Fruit fly (Drosophila melanogaster) whole organism, embryonic: Measurements from ENCODE around the gene sti.

ENCODE experiments used
- Aef1 ChIP-seq: fragments of 200-800 bp; sonication (Bioruptor generic); IDR thresholded peaks from 3 replicates; pipeline ENCODE4 v1.3.6; 2022; ENCODE audit warnings: missing biosample characterization, missing genetic modification characterization
- Awh ChIP-seq: fragments of 200-800 bp; sonication (Bioruptor generic); IDR thresholded peaks from 2 replicates; pipeline ENCODE4, ENCODE4 v1.3.6; 2022; ENCODE audit warnings: missing biosample characterization, missing genetic modification characterization
- BEAF-32 ChIP-seq: fragments of 200-800 bp; sonication (Bioruptor generic); optimal IDR thresholded peaks from 3 replicates; lab custom pipeline; 2017; ENCODE audit warnings: missing biosample characterization, missing genetic modification characterization, mild to moderate bottlenecking, moderate library complexity, missing genetic modification reagents
- Blimp-1 ChIP-seq: fragments of 200-800 bp; sonication (Bioruptor generic); optimal IDR thresholded peaks from 3 replicates; lab custom pipeline; 2018; ENCODE audit warnings: missing biosample characterization, missing genetic modification characterization, mild to moderate bottlenecking, moderate library complexity, missing genetic modification reagents
- CG10366 ChIP-seq: fragments of 200-800 bp; sonication (Bioruptor generic); IDR thresholded peaks from 2 replicates; pipeline ENCODE4 v1.3.6; 2022; ENCODE audit warnings: missing biosample characterization, missing genetic modification characterization
- CG10959 ChIP-seq: fragments of 200-800 bp; sonication (Bioruptor generic); IDR thresholded peaks from 2 replicates; pipeline ENCODE4 v1.3.6; 2022; ENCODE audit warnings: missing biosample characterization, missing genetic modification characterization
- CG13287 ChIP-seq: fragments of 200-800 bp; sonication (Bioruptor generic); IDR thresholded peaks from 2 replicates; pipeline ENCODE4 v1.3.6; 2022; ENCODE audit warnings: missing biosample characterization, missing genetic modification characterization; ENCODE audit not compliant: partially characterized antibody
- CG14441 ChIP-seq: fragments of 200-800 bp; sonication (Bioruptor generic); IDR thresholded peaks from 2 replicates; pipeline ENCODE4 v1.3.6; 2022; ENCODE audit warnings: missing biosample characterization, missing genetic modification characterization
- CG18262 ChIP-seq: fragments of 200-800 bp; optimal IDR thresholded peaks from 3 replicates; lab custom pipeline; 2019; ENCODE audit warnings: missing biosample characterization, mild to moderate bottlenecking, missing genetic modification characterization, moderate library complexity
- CG2678 ChIP-seq: fragments of 200-800 bp; sonication (Bioruptor generic); optimal IDR thresholded peaks from 3 replicates; lab custom pipeline; 2019; ENCODE audit warnings: missing biosample characterization, mild to moderate bottlenecking, missing genetic modification characterization, moderate library complexity
- CG34224 ChIP-seq: fragments of 200-800 bp; sonication (Bioruptor generic); IDR thresholded peaks from 3 replicates; pipeline ENCODE4 v1.3.6; 2022; ENCODE audit warnings: missing biosample characterization, missing genetic modification characterization; ENCODE audit not compliant: partially characterized antibody
- CG3838 ChIP-seq: fragments of 200-800 bp; sonication (Bioruptor generic); optimal IDR thresholded peaks from 3 replicates; lab custom pipeline; 2016; ENCODE audit warnings: missing biosample characterization, missing genetic modification characterization
- CG6175 ChIP-seq: fragments of 200-800 bp; sonication (Bioruptor generic); IDR thresholded peaks from 3 replicates; pipeline ENCODE4 v1.3.6; 2022; ENCODE audit warnings: missing biosample characterization, missing genetic modification characterization
- CG6689 ChIP-seq: fragments of 200-800 bp; sonication (Bioruptor generic); IDR thresholded peaks from 2 replicates; pipeline ENCODE4 v1.3.6; 2022; ENCODE audit warnings: missing biosample characterization, missing genetic modification characterization
- CG6765 ChIP-seq: fragments of 200-800 bp; sonication (Bioruptor generic); optimal IDR thresholded peaks from 3 replicates; lab custom pipeline; 2017; ENCODE audit warnings: missing biosample characterization, mild to moderate bottlenecking, missing genetic modification characterization
- CG8478 ChIP-seq: fragments of >200 bp; optimal IDR thresholded peaks from 2 replicates; lab custom pipeline; 2018
- CG9609 ChIP-seq: fragments of 200-800 bp; sonication (Bioruptor generic); optimal IDR thresholded peaks from 3 replicates; lab custom pipeline; 2016; ENCODE audit warnings: missing biosample characterization, missing genetic modification characterization
- Chrac-16 ChIP-seq: fragments of 200-800 bp; sonication (Bioruptor generic); optimal IDR thresholded peaks from 3 replicates; lab custom pipeline; 2016; ENCODE audit warnings: missing biosample characterization, missing genetic modification characterization
- CkIIα-i1 ChIP-seq: fragments of 200-800 bp; sonication (Bioruptor generic); IDR thresholded peaks from 2 replicates; pipeline ENCODE4 v1.3.6; 2022; ENCODE audit warnings: missing biosample characterization, missing genetic modification characterization
- Dll ChIP-seq: fragments of 200-800 bp; sonication (Bioruptor generic); IDR thresholded peaks from 4 replicates; pipeline ENCODE4 v1.3.6; 2022; ENCODE audit warnings: missing biosample characterization, missing genetic modification characterization; ENCODE audit not compliant: partially characterized antibody
- Fer1 ChIP-seq: fragments of 200-800 bp; sonication (Bioruptor generic); optimal IDR thresholded peaks from 2 replicates; lab custom pipeline; 2017; ENCODE audit warnings: missing biosample characterization, mild to moderate bottlenecking, missing genetic modification characterization
- NK7.1 ChIP-seq: fragments of 200-800 bp; sonication (Bioruptor generic); optimal IDR thresholded peaks from 3 replicates; lab custom pipeline; 2016; ENCODE audit warnings: missing biosample characterization, missing genetic modification characterization
- Pdp1 ChIP-seq, 2 experiments: fragments of 200-800 bp; sonication (Bioruptor generic); optimal IDR thresholded peaks; 3 replicates each; lab custom pipeline; 2016; ENCODE audit warnings: missing biosample characterization in 2 of 2, missing genetic modification characterization in 2 of 2, mild to moderate bottlenecking in 1 of 2, moderate library complexity in 1 of 2
- Ssrp ChIP-seq: fragments of 200-800 bp; sonication (Bioruptor generic); optimal IDR thresholded peaks from 2 replicates; lab custom pipeline; 2018; ENCODE audit warnings: missing biosample characterization, mild to moderate bottlenecking, missing genetic modification characterization, moderate library complexity
- Xbp1 ChIP-seq: fragments of 200-800 bp; sonication (Bioruptor generic); optimal IDR thresholded peaks from 3 replicates; lab custom pipeline; 2016; ENCODE audit warnings: missing biosample characterization, mild to moderate bottlenecking, missing genetic modification characterization
- Xrp1 ChIP-seq: fragments of 200-800 bp; sonication (Bioruptor generic); IDR thresholded peaks from 2 replicates; pipeline ENCODE4 v1.3.6; 2022; ENCODE audit warnings: missing biosample characterization, missing genetic modification characterization
- ato ChIP-seq: fragments of 200-800 bp; sonication (Bioruptor generic); IDR thresholded peaks from 2 replicates; pipeline ENCODE4 v1.3.6; 2022; ENCODE audit warnings: missing biosample characterization, missing genetic modification characterization; ENCODE audit not compliant: partially characterized antibody
- az2 ChIP-seq: fragments of 200-800 bp; sonication (Bioruptor generic); optimal IDR thresholded peaks from 3 replicates; lab custom pipeline; 2016; ENCODE audit warnings: missing biosample characterization, missing genetic modification characterization
- chinmo ChIP-seq: fragments of 200-800 bp; sonication (Bioruptor generic); IDR thresholded peaks from 4 replicates; pipeline ENCODE4 v1.3.6; 2022; ENCODE audit warnings: missing biosample characterization, missing genetic modification characterization; ENCODE audit not compliant: partially characterized antibody
- corto ChIP-seq: fragments of 200-800 bp; sonication (Bioruptor generic); optimal IDR thresholded peaks from 2 replicates; lab custom pipeline; 2016; ENCODE audit warnings: missing biosample characterization, mild to moderate bottlenecking, missing genetic modification characterization, moderate library complexity
- crp ChIP-seq, 2 experiments: fragments of 200-800 bp; sonication (Bioruptor generic); optimal IDR thresholded peaks; 2 replicates in 1 of 2; 3 replicates in 1 of 2; lab custom pipeline; 2017; ENCODE audit warnings: missing biosample characterization in 2 of 2, missing genetic modification characterization in 2 of 2, mild to moderate bottlenecking in 1 of 2, moderate library complexity in 1 of 2
- esg ChIP-seq: fragments of 200-800 bp; sonication (Bioruptor generic); conservative IDR thresholded peaks from 2 replicates; pipeline ENCODE4 v1.3.6; 2022; ENCODE audit warnings: missing biosample characterization, missing genetic modification characterization
- gcm ChIP-seq: fragments of 200-800 bp; sonication (Bioruptor generic); optimal IDR thresholded peaks from 2 replicates; lab custom pipeline; 2019; ENCODE audit warnings: missing biosample characterization, mild to moderate bottlenecking, missing genetic modification characterization, moderate library complexity
- grn ChIP-seq: fragments of 200-800 bp; sonication (Bioruptor generic); optimal IDR thresholded peaks from 3 replicates; lab custom pipeline; 2017; ENCODE audit warnings: missing biosample characterization, missing genetic modification characterization
- h ChIP-seq: fragments of >200 bp; optimal IDR thresholded peaks from 2 replicates; lab custom pipeline; 2017
- hbn ChIP-seq: fragments of 200-800 bp; sonication (Bioruptor generic); IDR thresholded peaks from 2 replicates; pipeline ENCODE4 v1.3.6; 2022; ENCODE audit warnings: missing biosample characterization, missing genetic modification characterization; ENCODE audit not compliant: partially characterized antibody
- hkb ChIP-seq, 2 experiments: fragments of 200-800 bp in 1 of 2; fragments of >200 bp in 1 of 2; sonication (Bioruptor generic) in 1 of 2; IDR thresholded peaks in 1 of 2; optimal IDR thresholded peaks in 1 of 2; 2 replicates each; pipeline versions ENCODE4 v1.3.6 to Lab custom; 2017 to 2022; ENCODE audit warnings: missing biosample characterization in 1 of 2, missing genetic modification characterization in 1 of 2
- lbe ChIP-seq: fragments of 200-800 bp; sonication (Bioruptor generic); optimal IDR thresholded peaks from 2 replicates; lab custom pipeline; 2016; ENCODE audit warnings: missing biosample characterization, mild to moderate bottlenecking, missing genetic modification characterization
- nom ChIP-seq: fragments of 200-800 bp; sonication (Bioruptor generic); optimal IDR thresholded peaks from 2 replicates; lab custom pipeline; 2017; ENCODE audit warnings: missing biosample characterization, missing genetic modification characterization, mild to moderate bottlenecking, moderate library complexity, missing genetic modification reagents
- otp ChIP-seq: fragments of 200-800 bp; sonication (Bioruptor generic); IDR thresholded peaks from 3 replicates; pipeline ENCODE4, ENCODE4 v1.3.6; 2022; ENCODE audit warnings: missing biosample characterization, missing genetic modification characterization
- pb ChIP-seq: fragments of 200-800 bp; sonication (Bioruptor generic); optimal IDR thresholded peaks from 3 replicates; lab custom pipeline; 2016; ENCODE audit warnings: missing biosample characterization, missing genetic modification characterization
- sd ChIP-seq: fragments of 200-800 bp; sonication (Bioruptor generic); optimal IDR thresholded peaks from 3 replicates; lab custom pipeline; 2018; ENCODE audit warnings: missing biosample characterization, mild to moderate bottlenecking, missing genetic modification characterization, moderate library complexity
- sim ChIP-seq: fragments of 200-800 bp; sonication (Bioruptor generic); IDR thresholded peaks from 2 replicates; pipeline ENCODE4 v1.3.6; 2022; ENCODE audit warnings: missing biosample characterization, missing genetic modification characterization
- slp2 ChIP-seq: fragments of 200-800 bp; sonication (Bioruptor generic); optimal IDR thresholded peaks from 2 replicates; lab custom pipeline; 2016; ENCODE audit warnings: missing biosample characterization, missing genetic modification characterization
- so ChIP-seq: fragments of 200-800 bp; sonication (Bioruptor generic); IDR thresholded peaks from 3 replicates; pipeline ENCODE4 v1.3.6; 2022; ENCODE audit warnings: missing biosample characterization, missing genetic modification characterization
- tll ChIP-seq, 2 experiments: fragments of 200-800 bp in 1 of 2; fragments of >200 bp in 1 of 2; sonication (Bioruptor generic) in 1 of 2; optimal IDR thresholded peaks; 2 replicates each; lab custom pipeline; 2017 to 2019; ENCODE audit warnings: missing biosample characterization in 2 of 2, missing genetic modification characterization in 2 of 2, mild to moderate bottlenecking in 1 of 2, moderate library complexity in 1 of 2
- vfl ChIP-seq: fragments of 200-800 bp; sonication (Bioruptor generic); optimal IDR thresholded peaks from 2 replicates; lab custom pipeline; 2016; ENCODE audit warnings: missing biosample characterization, missing genetic modification characterization
- yki ChIP-seq: fragments of >200 bp; optimal IDR thresholded peaks from 3 replicates; lab custom pipeline; 2018
- zen2 ChIP-seq: fragments of 200-800 bp; sonication (Bioruptor generic); IDR thresholded peaks from 3 replicates; pipeline ENCODE4 v1.3.6; 2022; ENCODE audit warnings: missing biosample characterization, missing genetic modification characterization; ENCODE audit not compliant: partially characterized antibody

sti gene

dm6 chr3L:12489952-12490351 is 24.7 kb downstream of the sti start:
- TF ChIP-seq CG14441 (no peak), CG13287 (0 out of 2 replicates have a peak, but pooled peaks have one; percentile 8), CkIIα-i1 (no peak), h (no peak), NK7.1 (GFP tag; lab: Kevin White, UChicago) (no peak), tll (GFP tag; optimal IDR thresholded peaks at IDR 0.05; lab: Kevin White, UChicago) (no peak), hkb (optimal IDR thresholded peaks at IDR 0.05; lab: Kevin White, UChicago) (no peak), hkb (GFP tag; IDR thresholded peaks at IDR 0.05; lab: Robert Waterston, UW) (peak; percentile 40; the same call in 1 of the 2 replicates), Ssrp (tag; lab: Kevin White, UChicago) (no peak), Pdp1 (GFP tag; optimal IDR thresholded peaks at IDR 0.05; lab: Kevin White, UChicago) (peak in 1 of 2 experiments; percentile 97), CG18262 (tag; lab: Kevin White, UChicago) (no peak), CG34224 (GFP tag; lab: Robert Waterston, UW) (peak; percentile 42; the same call in 1 of the 3 replicates), CG10959 (GFP tag; lab: Robert Waterston, UW) (no peak), otp (GFP tag; lab: Robert Waterston, UW) (0 out of 3 replicates have a peak, but pooled peaks have one; percentile 5), crp (GFP tag; optimal IDR thresholded peaks at IDR 0.05; lab: Kevin White, UChicago) (peak in 1 of 2 experiments; percentile 63), sim (GFP tag; lab: Robert Waterston, UW) (0 out of 2 replicates have a peak, but pooled peaks have one; percentile 23), pb (no peak), hbn (peak; percentile 28; the same call in 1 of the 2 replicates), CG6765 (GFP tag; lab: Kevin White, UChicago) (peak; percentile 21), lbe (GFP tag; lab: Kevin White, UChicago) (peak; percentile 69), grn (GFP tag; lab: Kevin White, UChicago) (peak; percentile 78), CG10366 (GFP tag; lab: Robert Waterston, UW) (no peak), CG6175 (GFP tag; lab: Robert Waterston, UW) (0 out of 3 replicates have a peak, but pooled peaks have one; percentile 17), Fer1 (GFP tag; lab: Kevin White, UChicago) (no peak), gcm (GFP tag; lab: Kevin White, UChicago) (no peak), sd (tag; lab: Kevin White, UChicago) (peak; percentile 77), nom (GFP tag; lab: Kevin White, UChicago) (peak; percentile 43), BEAF-32 (no peak), slp2 (no peak), so (GFP tag; lab: Robert Waterston, UW) (0 out of 3 replicates have a peak, but pooled peaks have one; percentile 24), zen2 (peak; percentile 61; the same call in 2 of the 3 replicates), Xbp1 (GFP tag; lab: Kevin White, UChicago) (no peak), Chrac-16 (no peak), esg (GFP tag; lab: Robert Waterston, UW) (no peak), chinmo (GFP tag; lab: Robert Waterston, UW) (peak; percentile 79; the same call in 3 of the 4 replicates), CG9609 (no peak), az2 (GFP tag; lab: Kevin White, UChicago) (no peak), Dll (GFP tag; lab: Robert Waterston, UW) (0 out of 4 replicates have a peak, but pooled peaks have one; percentile 31), Awh (GFP tag; lab: Robert Waterston, UW) (no peak), yki (lab: Kevin White, UChicago) (peak; percentile 59), corto (peak; percentile 12), ato (GFP tag; lab: Robert Waterston, UW) (0 out of 2 replicates have a peak, but pooled peaks have one; percentile 15), CG6689 (GFP tag; lab: Robert Waterston, UW) (no peak), Blimp-1 (GFP tag; lab: Kevin White, UChicago) (no peak), CG8478 (lab: Kevin White, UChicago) (no peak), Aef1 (no peak), vfl (GFP tag; lab: Kevin White, UChicago) (no peak), CG2678 (no peak), CG3838 (GFP tag; lab: Kevin White, UChicago) (no peak), Xrp1 (no peak)
